Fruit fly (Drosophila melanogaster) whole organism, embryonic: Measurements from ENCODE around the gene CG7352.

Experiments
- Atf3 ChIP-seq: fragments of 200-800 bp; sonication (Bioruptor generic); optimal IDR thresholded peaks from 3 replicates; lab custom pipeline; 2016; ENCODE audit warnings: missing biosample characterization, missing genetic modification characterization
- Atf6 ChIP-seq: fragments of 200-800 bp; sonication (Bioruptor generic); IDR thresholded peaks from 2 replicates; pipeline ENCODE4 v1.3.6; 2022; ENCODE audit warnings: missing biosample characterization, missing genetic modification characterization
- B-H1 ChIP-seq: fragments of 200-800 bp; sonication (Bioruptor generic); IDR thresholded peaks from 3 replicates; pipeline ENCODE4 v1.3.6; 2022; ENCODE audit warnings: missing biosample characterization, missing genetic modification characterization
- CG11723 ChIP-seq: fragments of 200-800 bp; sonication (Bioruptor generic); optimal IDR thresholded peaks from 2 replicates; lab custom pipeline; 2017; ENCODE audit warnings: missing biosample characterization, mild to moderate bottlenecking, missing genetic modification characterization
- CG12769 ChIP-seq: fragments of 200-800 bp; sonication (Bioruptor generic); optimal IDR thresholded peaks from 2 replicates; lab custom pipeline; 2019; ENCODE audit warnings: missing biosample characterization, mild to moderate bottlenecking, missing genetic modification characterization, moderate library complexity
- CG14860 ChIP-seq: fragments of 200-800 bp; sonication (Bioruptor generic); IDR thresholded peaks from 3 replicates; pipeline ENCODE4 v1.3.6; 2022; ENCODE audit warnings: missing biosample characterization, missing genetic modification characterization; ENCODE audit not compliant: partially characterized antibody
- CG17328 ChIP-seq: fragments of 200-800 bp; sonication (Bioruptor generic); IDR thresholded peaks from 2 replicates; pipeline ENCODE4 v1.3.6; 2022; ENCODE audit warnings: missing biosample characterization, missing genetic modification characterization
- CG17361 ChIP-seq: fragments of 200-800 bp; sonication (Bioruptor generic); IDR thresholded peaks from 3 replicates; pipeline ENCODE4 v1.3.6; 2022; ENCODE audit warnings: missing biosample characterization, missing genetic modification characterization
- CG18476 ChIP-seq: fragments of 200-800 bp; sonication (Bioruptor generic); optimal IDR thresholded peaks from 2 replicates; lab custom pipeline; 2016; ENCODE audit warnings: missing biosample characterization, mild to moderate bottlenecking, missing genetic modification characterization
- CG18764 ChIP-seq: fragments of 200-800 bp; sonication (Bioruptor generic); optimal IDR thresholded peaks from 3 replicates; lab custom pipeline; 2016; ENCODE audit warnings: missing biosample characterization, missing genetic modification characterization
- CG31365 ChIP-seq: fragments of 200-800 bp; sonication (Bioruptor generic); optimal IDR thresholded peaks from 2 replicates; lab custom pipeline; 2018; ENCODE audit warnings: missing biosample characterization, mild to moderate bottlenecking, missing genetic modification characterization
- CG31388 ChIP-seq: fragments of 200-800 bp; sonication (Bioruptor generic); optimal IDR thresholded peaks from 2 replicates; lab custom pipeline; 2016; ENCODE audit warnings: missing biosample characterization, missing genetic modification characterization
- CG32772 ChIP-seq: fragments of 200-800 bp; sonication (Bioruptor generic); IDR thresholded peaks from 2 replicates; pipeline ENCODE4 v1.3.6; 2022; ENCODE audit warnings: missing biosample characterization, missing genetic modification characterization
- CG4707 ChIP-seq: fragments of 200-800 bp; sonication (Bioruptor generic); optimal IDR thresholded peaks from 2 replicates; lab custom pipeline; 2018; ENCODE audit warnings: missing biosample characterization, mild to moderate bottlenecking, missing genetic modification characterization, moderate library complexity
- CG4820 ChIP-seq: fragments of 200-800 bp; sonication (Bioruptor generic); optimal IDR thresholded peaks from 3 replicates; lab custom pipeline; 2016; ENCODE audit warnings: missing biosample characterization, missing genetic modification characterization
- CG6272 ChIP-seq: fragments of 200-800 bp; sonication (Bioruptor generic); IDR thresholded peaks from 2 replicates; pipeline ENCODE4 v1.3.6; 2022; ENCODE audit warnings: missing biosample characterization, missing genetic modification characterization
- CG6683 ChIP-seq: fragments of 200-800 bp; sonication (Bioruptor generic); optimal IDR thresholded peaks from 2 replicates; lab custom pipeline; 2017; ENCODE audit warnings: missing biosample characterization, mild to moderate bottlenecking, missing genetic modification characterization, missing genetic modification reagents
- CG6854 ChIP-seq: fragments of 200-800 bp; sonication (Bioruptor generic); optimal IDR thresholded peaks from 3 replicates; lab custom pipeline; 2017; ENCODE audit warnings: missing biosample characterization, mild to moderate bottlenecking, missing genetic modification characterization
- D ChIP-seq, 2 experiments: fragments of 200-800 bp in 1 of 2; fragments of >200 bp in 1 of 2; sonication (Bioruptor generic) in 1 of 2; optimal IDR thresholded peaks; 2 replicates in 1 of 2; 3 replicates in 1 of 2; lab custom pipeline; 2017; ENCODE audit warnings: mild to moderate bottlenecking in 1 of 2, missing biosample characterization in 1 of 2, missing genetic modification characterization in 1 of 2, missing genetic modification reagents in 1 of 2
- Dip2 ChIP-seq: fragments of 200-800 bp; sonication (Bioruptor generic); IDR thresholded peaks from 2 replicates; pipeline ENCODE4 v1.3.6; 2022; ENCODE audit warnings: missing biosample characterization, missing genetic modification characterization
- Kr ChIP-seq: fragments of 200-800 bp; sonication (Bioruptor generic); optimal IDR thresholded peaks from 2 replicates; lab custom pipeline; 2017; ENCODE audit warnings: missing biosample characterization, mild to moderate bottlenecking, missing genetic modification characterization
- Med ChIP-seq: fragments of 200-800 bp; sonication (Bioruptor generic); peaks from one replicate; lab custom pipeline; 2016; ENCODE audit warnings: missing biosample characterization, missing genetic modification characterization, mild to moderate bottlenecking, inconsistent platforms, moderate library complexity
- Nf-YB ChIP-seq: fragments of 200-800 bp; sonication (Bioruptor generic); optimal IDR thresholded peaks from 3 replicates; lab custom pipeline; 2019; ENCODE audit warnings: missing biosample characterization, mild to moderate bottlenecking, missing genetic modification characterization, moderate library complexity
- Nf-YC ChIP-seq: fragments of 200-800 bp; optimal IDR thresholded peaks from 3 replicates; lab custom pipeline; 2019; ENCODE audit warnings: missing biosample characterization, mild to moderate bottlenecking, missing genetic modification characterization, moderate library complexity
- Oli ChIP-seq: fragments of 200-800 bp; sonication (Bioruptor generic); optimal IDR thresholded peaks from 2 replicates; lab custom pipeline; 2018; ENCODE audit warnings: missing biosample characterization, mild to moderate bottlenecking, missing genetic modification characterization, moderate library complexity
- Poxn ChIP-seq: fragments of 200-800 bp; sonication (Bioruptor generic); IDR thresholded peaks from 2 replicates; pipeline ENCODE4 v1.3.6; 2022; ENCODE audit warnings: missing biosample characterization, missing genetic modification characterization
- ap ChIP-seq: fragments of 200-800 bp; sonication (Bioruptor generic); IDR thresholded peaks from 2 replicates; pipeline ENCODE4 v1.3.6; 2022; ENCODE audit warnings: missing biosample characterization, missing genetic modification characterization
- ash1 ChIP-seq: fragments of 200-800 bp; sonication (Bioruptor generic); optimal IDR thresholded peaks from 2 replicates; lab custom pipeline; 2018; ENCODE audit warnings: missing biosample characterization, mild to moderate bottlenecking, missing genetic modification characterization
- cad ChIP-seq: fragments of >200 bp; optimal IDR thresholded peaks from 2 replicates; lab custom pipeline; 2017; ENCODE audit warnings: missing biosample characterization, missing genetic modification characterization
- caup ChIP-seq: fragments of 200-800 bp; sonication (Bioruptor generic); optimal IDR thresholded peaks from 3 replicates; lab custom pipeline; 2017; ENCODE audit warnings: missing biosample characterization, mild to moderate bottlenecking, missing genetic modification characterization, moderate library complexity; ENCODE audit not compliant: severe bottlenecking
- ci ChIP-seq: fragments of 200-800 bp; sonication (Bioruptor generic); IDR thresholded peaks from 3 replicates; pipeline ENCODE4 v1.3.6; 2022; ENCODE audit warnings: missing biosample characterization, missing genetic modification characterization
- dm ChIP-seq: fragments of 200-800 bp; sonication (Bioruptor generic); optimal IDR thresholded peaks from 3 replicates; lab custom pipeline; 2016; ENCODE audit warnings: missing biosample characterization, missing genetic modification characterization
- esg ChIP-seq: fragments of 200-800 bp; sonication (Bioruptor generic); conservative IDR thresholded peaks from 2 replicates; pipeline ENCODE4 v1.3.6; 2022; ENCODE audit warnings: missing biosample characterization, missing genetic modification characterization
- fd64A ChIP-seq: fragments of 200-800 bp; sonication (Bioruptor generic); optimal IDR thresholded peaks from 3 replicates; lab custom pipeline; 2018; ENCODE audit warnings: missing biosample characterization, mild to moderate bottlenecking, missing genetic modification characterization
- grau ChIP-seq: fragments of 200-800 bp; optimal IDR thresholded peaks from 3 replicates; lab custom pipeline; 2019; ENCODE audit warnings: missing biosample characterization, mild to moderate bottlenecking, missing genetic modification characterization, moderate library complexity
- knrl ChIP-seq: fragments of 200-800 bp; sonication (Bioruptor generic); IDR thresholded peaks from 3 replicates; pipeline ENCODE4 v1.3.6; 2022; ENCODE audit warnings: missing biosample characterization, missing genetic modification characterization; ENCODE audit not compliant: partially characterized antibody
- lilli ChIP-seq: fragments of 200-800 bp; sonication (Bioruptor generic); optimal IDR thresholded peaks from 3 replicates; lab custom pipeline; 2016; ENCODE audit warnings: missing biosample characterization, missing genetic modification characterization
- lola ChIP-seq, 3 experiments: fragments of >200 bp in 2 of 3; fragments of 200-800 bp in 1 of 3; sonication (Bioruptor generic) in 1 of 3; optimal IDR thresholded peaks; 2 replicates each; lab custom pipeline; 2017 to 2019; ENCODE audit warnings: missing biosample characterization in 3 of 3, missing genetic modification characterization in 3 of 3, mild to moderate bottlenecking in 1 of 3, moderate library complexity in 1 of 3
- mam ChIP-seq: fragments of 200-800 bp; sonication (Bioruptor generic); optimal IDR thresholded peaks from 3 replicates; lab custom pipeline; 2016; ENCODE audit warnings: missing biosample characterization, missing genetic modification characterization
- nmo ChIP-seq: fragments of 200-800 bp; sonication (Bioruptor generic); optimal IDR thresholded peaks from 2 replicates; lab custom pipeline; 2018; ENCODE audit warnings: missing biosample characterization, mild to moderate bottlenecking, missing genetic modification characterization, moderate library complexity
- p53 ChIP-seq: fragments of 200-800 bp; sonication (Bioruptor generic); optimal IDR thresholded peaks from 2 replicates; lab custom pipeline; 2016; ENCODE audit warnings: missing biosample characterization, missing genetic modification characterization
- prd ChIP-seq, 3 experiments: fragments of >200 bp in 2 of 3; fragments of 200-800 bp in 1 of 3; sonication (Bioruptor generic) in 1 of 3; optimal IDR thresholded peaks in 2 of 3; IDR thresholded peaks in 1 of 3; 2 replicates in 2 of 3; 3 replicates in 1 of 3; pipeline versions ENCODE4 v1.3.6 to Lab custom; 2017 to 2022; ENCODE audit warnings: missing biosample characterization in 1 of 3, missing genetic modification characterization in 1 of 3
- pros ChIP-seq: fragments of 200-800 bp; sonication (Bioruptor generic); optimal IDR thresholded peaks from 3 replicates; lab custom pipeline; 2019; ENCODE audit warnings: missing biosample characterization, mild to moderate bottlenecking, missing genetic modification characterization, moderate library complexity
- psq ChIP-seq: fragments of 200-800 bp; sonication (Bioruptor generic); optimal IDR thresholded peaks from 2 replicates; lab custom pipeline; 2017; ENCODE audit warnings: missing biosample characterization, missing genetic modification characterization
- sima ChIP-seq: fragments of 200-800 bp; sonication (Bioruptor generic); optimal IDR thresholded peaks from 2 replicates; lab custom pipeline; 2016; ENCODE audit warnings: missing biosample characterization, missing genetic modification characterization
- slp2 ChIP-seq: fragments of 200-800 bp; sonication (Bioruptor generic); optimal IDR thresholded peaks from 2 replicates; lab custom pipeline; 2016; ENCODE audit warnings: missing biosample characterization, missing genetic modification characterization
- toy ChIP-seq: fragments of 200-800 bp; sonication (Bioruptor generic); IDR thresholded peaks from 2 replicates; pipeline ENCODE4 v1.3.6; 2022; ENCODE audit warnings: missing biosample characterization, missing genetic modification characterization
- trh ChIP-seq: fragments of 200-800 bp; sonication (Bioruptor generic); optimal IDR thresholded peaks from 2 replicates; lab custom pipeline; 2016; ENCODE audit warnings: missing biosample characterization, missing genetic modification characterization
- tup ChIP-seq: fragments of 200-800 bp; sonication (Bioruptor generic); optimal IDR thresholded peaks from 2 replicates; lab custom pipeline; 2016; ENCODE audit warnings: missing biosample characterization, mild to moderate bottlenecking, missing genetic modification characterization, moderate library complexity

Gene CG7352

dm6 chr3R:8316344-8317105 lies 30.9 kb upstream of the CG7352 start, which contains the start of gene Coq2 (continued):
- TF ChIP-seq Med (peak; percentile 79), ap (GFP tag; lab: Robert Waterston, UW) (no peak), dm (GFP tag; lab: Kevin White, UChicago) (no peak), Dip2 (GFP tag; lab: Robert Waterston, UW) (no peak), toy (no peak), CG12769 (tag; lab: Kevin White, UChicago) (no peak), knrl (GFP tag; lab: Robert Waterston, UW) (peak; percentile 28; the same call in 1 of the 3 replicates), fd64A (GFP tag; lab: Kevin White, UChicago) (no peak), CG14860 (no peak), CG18476 (GFP tag; lab: Kevin White, UChicago) (no peak), Poxn (GFP tag; lab: Robert Waterston, UW) (no peak), trh (no peak), CG31388 (GFP tag; lab: Kevin White, UChicago) (no peak), grau (no peak), tup (no peak), slp2 (GFP tag; lab: Kevin White, UChicago) (no peak), ash1 (GFP tag; lab: Kevin White, UChicago) (no peak), CG18764 (GFP tag; lab: Kevin White, UChicago) (no peak), CG6854 (GFP tag; lab: Kevin White, UChicago) (no peak), CG11723 (no peak), sima (no peak), CG31365 (tag; lab: Kevin White, UChicago) (peak; percentile 30), Atf6 (GFP tag; lab: Robert Waterston, UW) (no peak), psq (GFP tag; lab: Kevin White, UChicago) (no peak), CG6272 (GFP tag; lab: Robert Waterston, UW) (no peak), D (optimal IDR thresholded peaks at IDR 0.05; lab: Kevin White, UChicago) (no peak), D (GFP tag; optimal IDR thresholded peaks at IDR 0.05; lab: Kevin White, UChicago) (no peak), caup (GFP tag; lab: Kevin White, UChicago) (no peak), cad (no peak), B-H1 (GFP tag; lab: Robert Waterston, UW) (no peak), mam (GFP tag; lab: Kevin White, UChicago) (no peak), CG32772 (no peak), lola (GFP tag; optimal IDR thresholded peaks at IDR 0.05; lab: Kevin White, UChicago) (no peak), CG17361 (no peak), Atf3 (GFP tag; lab: Kevin White, UChicago) (no peak), ci (no peak), CG4820 (GFP tag; lab: Kevin White, UChicago) (no peak), prd (optimal IDR thresholded peaks at IDR 0.05; lab: Kevin White, UChicago) (no peak), prd (GFP tag; IDR thresholded peaks at IDR 0.05; lab: Robert Waterston, UW) (no peak), esg (no peak), p53 (GFP tag; lab: Kevin White, UChicago) (no peak), Kr (GFP tag; lab: Kevin White, UChicago) (no peak), CG4707 (no peak), CG17328 (no peak), nmo (GFP tag; lab: Kevin White, UChicago) (peak; percentile 12), pros (GFP tag; lab: Kevin White, UChicago) (no peak), Nf-YB (GFP tag; lab: Kevin White, UChicago) (peak; percentile 14), CG6683 (GFP tag; lab: Kevin White, UChicago) (no peak), lilli (no peak), Nf-YC (tag; lab: Kevin White, UChicago) (peak; percentile 59), Oli (tag; lab: Kevin White, UChicago) (no peak)
